Fruit fly (Drosophila melanogaster): Measurements from ENCODE around the gene CG32640.
A peak's percentile ranks its signal among the peaks of the same experiment; 100 is the strongest.

CG32640 gene

DNA sequence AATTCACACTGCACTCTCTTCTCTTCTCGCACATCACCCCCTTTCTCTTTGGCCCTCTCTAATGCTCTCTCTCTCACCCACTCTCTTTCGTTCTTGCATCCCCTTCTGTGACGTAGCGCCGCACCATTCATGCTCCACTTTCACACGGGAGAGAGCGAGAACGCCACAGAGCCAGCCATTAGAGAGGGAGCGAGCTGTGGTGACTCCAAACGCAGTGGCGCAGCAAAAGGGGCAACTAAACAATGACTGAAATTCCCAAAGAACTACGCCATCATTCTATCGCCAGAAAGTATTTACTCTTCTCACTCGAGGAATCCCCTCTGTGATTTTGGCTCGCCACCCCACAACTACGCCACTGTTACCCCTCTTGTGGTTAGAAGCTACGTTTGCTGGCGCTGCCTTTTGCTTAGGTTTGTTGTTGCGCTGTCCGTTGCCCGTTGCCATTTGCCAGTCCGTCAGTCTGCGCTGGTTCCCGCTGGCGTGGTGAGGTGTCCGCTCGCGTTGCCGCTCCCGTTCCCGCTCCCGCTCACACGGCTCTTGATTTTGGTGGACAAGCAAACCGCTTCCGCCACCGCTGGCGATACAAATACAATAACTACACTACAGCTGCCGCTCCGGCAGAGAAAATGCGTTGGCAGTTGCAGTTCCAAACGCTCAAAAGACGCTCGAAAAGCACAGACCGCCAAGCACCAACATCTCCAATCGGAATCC lies 46.6 kb upstream of the CG32640 start (continued):
- TF ChIP-seq CG8281 (tag; optimal IDR thresholded peaks at IDR 0.05) (peak; percentile 92), zf30C (GFP tag; optimal IDR thresholded peaks at IDR 0.05) (peak; percentile 42), CG18599 (GFP tag; optimal IDR thresholded peaks at IDR 0.05) (peak; percentile 100), fd96Cb (tag; optimal IDR thresholded peaks at IDR 0.05) (peak; percentile 97), run (tag; optimal IDR thresholded peaks at IDR 0.05) (peak; percentile 99), HLH4C (GFP tag; IDR thresholded peaks at IDR 0.05; ENCODE audit: partially characterized antibody) (peak; percentile 16; the same call in 1 of the 3 replicates), slbo (GFP tag; IDR thresholded peaks at IDR 0.05) (peak; percentile 100), Ssrp (tag; optimal IDR thresholded peaks at IDR 0.05) (peak; percentile 96), Kr (GFP tag; optimal IDR thresholded peaks at IDR 0.05) (peak; percentile 82), CG9932 (GFP tag; IDR thresholded peaks at IDR 0.05) (peak; percentile 100), Gug (GFP tag; IDR thresholded peaks at IDR 0.05) (peak; percentile 100), CG17186 (GFP tag; optimal IDR thresholded peaks at IDR 0.05) (peak; percentile 89), vvl (GFP tag; IDR thresholded peaks at IDR 0.05) (peak; percentile 100), her (GFP tag; optimal IDR thresholded peaks at IDR 0.05) (peak; percentile 98), tgo (GFP tag; IDR thresholded peaks at IDR 0.05) (peak; percentile 99), B-H2 (GFP tag; optimal IDR thresholded peaks at IDR 0.05) (peak; percentile 98), CG17385 (GFP tag; optimal IDR thresholded peaks at IDR 0.05) (peak; percentile 97), amos (GFP tag; IDR thresholded peaks at IDR 0.05; ENCODE audit: partially characterized antibody) (peak; percentile 41; the same call in 1 of the 2 replicates), knrl (GFP tag; IDR thresholded peaks at IDR 0.05; ENCODE audit: partially characterized antibody) (peak; percentile 48; the same call in 1 of the 3 replicates), esg (GFP tag; conservative IDR thresholded peaks at IDR 0.05) (peak; percentile 99), gsb (GFP tag; IDR thresholded peaks at IDR 0.05) (peak; percentile 99), nerfin-1 (tag; optimal IDR thresholded peaks at IDR 0.05) (peak; percentile 95), dan (GFP tag; IDR thresholded peaks at IDR 0.05) (peak; percentile 94), CG31224 (GFP tag; IDR thresholded peaks at IDR 0.05) (peak; percentile 97), dysf (GFP tag; IDR thresholded peaks at IDR 0.05) (peak; percentile 100), CG13894 (tag; optimal IDR thresholded peaks at IDR 0.05) (peak; percentile 99), Fer3 (tag; optimal IDR thresholded peaks at IDR 0.05) (peak; percentile 98), sna (GFP tag; IDR thresholded peaks at IDR 0.05; ENCODE audit: partially characterized antibody) (peak; percentile 74), CG7786 (GFP tag; optimal IDR thresholded peaks at IDR 0.05) (peak; percentile 99), CG12744 (GFP tag; optimal IDR thresholded peaks at IDR 0.05) (peak; percentile 99), hbn (GFP tag; IDR thresholded peaks at IDR 0.05; ENCODE audit: partially characterized antibody) (no peak; the same call in 1 of the 2 replicates), CG7372 (GFP tag; IDR thresholded peaks at IDR 0.05) (peak; percentile 99), CG8765 (GFP tag; IDR thresholded peaks at IDR 0.05) (peak; percentile 99), CG12659 (GFP tag; optimal IDR thresholded peaks at IDR 0.05) (peak; percentile 99), NC2α (GFP tag; optimal IDR thresholded peaks at IDR 0.05) (peak; percentile 96), CG30403 (GFP tag; optimal IDR thresholded peaks at IDR 0.05) (peak; percentile 99), zfh1 (GFP tag; IDR thresholded peaks at IDR 0.05) (peak; percentile 100), CG8924 (tag; optimal IDR thresholded peaks at IDR 0.05) (peak; percentile 99), CG10543 (GFP tag; optimal IDR thresholded peaks at IDR 0.05) (peak; percentile 99), Dref (GFP tag; IDR thresholded peaks at IDR 0.05) (peak; percentile 58), inv (GFP tag; IDR thresholded peaks at IDR 0.05; ENCODE audit: partially characterized antibody) (peak; percentile 18; the same call in 1 of the 2 replicates), CG17912 (GFP tag; optimal IDR thresholded peaks at IDR 0.05) (peak; percentile 82), CG10654 (GFP tag; optimal IDR thresholded peaks at IDR 0.05) (peak; percentile 99), CG8944 (GFP tag; optimal IDR thresholded peaks at IDR 0.05) (peak; percentile 99), CG9817 (tag; optimal IDR thresholded peaks at IDR 0.05) (peak; percentile 99), CG3065 (GFP tag; optimal IDR thresholded peaks at IDR 0.05) (peak; percentile 98), CG12236 (GFP tag; optimal IDR thresholded peaks at IDR 0.05) (peak; percentile 98), CG10147 (GFP tag; optimal IDR thresholded peaks at IDR 0.05) (peak; percentile 97)

Data from whole organism, embryonic.